Fruit fly (Drosophila melanogaster): ENCODE data around the gene lmgB.

The lmgB gene

DNA sequence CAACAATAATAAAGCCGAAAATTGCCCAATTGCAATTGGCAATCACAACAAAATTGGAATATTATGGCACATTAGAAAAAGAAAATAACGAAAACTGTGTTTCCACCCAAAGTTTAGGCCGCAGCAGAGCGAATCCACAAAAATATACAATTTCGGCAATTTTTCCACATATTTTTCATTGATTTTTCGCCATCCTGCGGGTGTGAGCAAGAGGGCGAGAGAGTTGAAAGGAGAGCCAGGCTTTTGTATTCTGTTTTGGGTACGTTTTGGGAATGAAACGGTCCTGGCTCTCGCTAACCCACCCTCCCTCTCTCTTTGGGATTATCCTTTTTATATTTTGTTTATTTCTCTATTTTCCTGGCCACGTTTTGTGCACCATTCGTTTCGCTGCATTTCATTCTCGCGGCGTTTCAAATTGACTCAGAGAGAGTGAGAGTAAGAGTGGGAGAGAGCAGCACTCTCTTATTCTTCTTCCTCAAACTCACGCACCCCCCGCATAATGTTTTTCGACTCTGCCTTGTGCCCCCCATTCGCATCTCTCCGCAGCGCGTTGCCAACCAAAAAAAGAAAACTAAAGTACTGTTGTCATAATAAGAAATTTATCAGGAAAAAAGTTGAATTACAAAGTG, 15.4 kb upstream of the lmgB start (continued):
- TF ChIP-seq zen2 (GFP tag; IDR thresholded peaks at IDR 0.05; ENCODE audit: partially characterized antibody) (no peak), gcm2 (GFP tag; optimal IDR thresholded peaks at IDR 0.05) (no peak), Doc3 (GFP tag; IDR thresholded peaks at IDR 0.05; ENCODE audit: partially characterized antibody) (peak; percentile 50; the same call in 1 of the 3 replicates), CG13894 (tag; optimal IDR thresholded peaks at IDR 0.05) (no peak), H15 (GFP tag; IDR thresholded peaks at IDR 0.05) (no peak), Trl (optimal IDR thresholded peaks at IDR 0.05) (peak; percentile 87 to 99), Trl (GFP tag; optimal IDR thresholded peaks at IDR 0.05) (peak; percentile 30), corto (GFP tag; optimal IDR thresholded peaks at IDR 0.05) (no peak), slbo (GFP tag; IDR thresholded peaks at IDR 0.05) (no peak), abd-A (tag; optimal IDR thresholded peaks at IDR 0.05) (peak; percentile 28), HLHmδ (GFP tag; optimal IDR thresholded peaks at IDR 0.05) (no peak), CG31388 (GFP tag; optimal IDR thresholded peaks at IDR 0.05) (no peak), tgo (GFP tag; IDR thresholded peaks at IDR 0.05) (no peak), pho (GFP tag; optimal IDR thresholded peaks at IDR 0.05) (no peak), hkb (optimal IDR thresholded peaks at IDR 0.05) (no peak), hkb (GFP tag; IDR thresholded peaks at IDR 0.05) (no peak), CG7357 (GFP tag; IDR thresholded peaks at IDR 0.05) (no peak), CG10462 (GFP tag; optimal IDR thresholded peaks at IDR 0.05) (no peak), YL-1 (GFP tag; optimal IDR thresholded peaks at IDR 0.05) (no peak), z (GFP tag; IDR thresholded peaks at IDR 0.05) (peak; percentile 86), C15 (GFP tag; IDR thresholded peaks at IDR 0.05) (no peak), CG9437 (GFP tag; optimal IDR thresholded peaks at IDR 0.05) (no peak), klu (GFP tag; IDR thresholded peaks at IDR 0.05) (no peak), CG15073 (GFP tag; optimal IDR thresholded peaks at IDR 0.05) (no peak), CG10959 (GFP tag; IDR thresholded peaks at IDR 0.05) (no peak), CG31224 (GFP tag; IDR thresholded peaks at IDR 0.05) (no peak), Pdp1 (GFP tag; optimal IDR thresholded peaks at IDR 0.05) (peak in 1 of 2 experiments; percentile 38), Hmr (GFP tag; optimal IDR thresholded peaks at IDR 0.05) (no peak), Rfx (GFP tag; IDR thresholded peaks at IDR 0.05) (no peak), CG5953 (GFP tag; IDR thresholded peaks at IDR 0.05) (no peak), CG6254 (GFP tag; optimal IDR thresholded peaks at IDR 0.05) (no peak), tin (GFP tag; optimal IDR thresholded peaks at IDR 0.05) (no peak), pros (GFP tag; optimal IDR thresholded peaks at IDR 0.05) (peak; percentile 93), CG15601 (tag; optimal IDR thresholded peaks at IDR 0.05) (peak; percentile 12), CG17385 (GFP tag; optimal IDR thresholded peaks at IDR 0.05) (peak; percentile 69), crol (GFP tag; IDR thresholded peaks at IDR 0.05) (peak; percentile 87), CG3726 (GFP tag; IDR thresholded peaks at IDR 0.05) (no peak), CG11093 (GFP tag; IDR thresholded peaks at IDR 0.05) (no peak), Med (GFP tag) (no peak), onecut (GFP tag; IDR thresholded peaks at IDR 0.05) (peak; percentile 91), Xbp1 (GFP tag; optimal IDR thresholded peaks at IDR 0.05) (no peak), CG8944 (GFP tag; optimal IDR thresholded peaks at IDR 0.05) (no peak), bbx (GFP tag; IDR thresholded peaks at IDR 0.05; ENCODE audit: partially characterized antibody) (peak; percentile 27; the same call in 1 of the 2 replicates), ewg (GFP tag; optimal IDR thresholded peaks at IDR 0.05) (peak; percentile 38), Six4 (GFP tag; optimal IDR thresholded peaks at IDR 0.05) (no peak), knrl (GFP tag; IDR thresholded peaks at IDR 0.05; ENCODE audit: partially characterized antibody) (no peak), CG12744 (GFP tag; optimal IDR thresholded peaks at IDR 0.05) (no peak), CG4820 (GFP tag; optimal IDR thresholded peaks at IDR 0.05) (no peak), dimm (GFP tag; IDR thresholded peaks at IDR 0.05) (no peak), yki (optimal IDR thresholded peaks at IDR 0.05) (peak; percentile 94), CG34224 (GFP tag; IDR thresholded peaks at IDR 0.05; ENCODE audit: partially characterized antibody) (no peak), gro (GFP tag; optimal IDR thresholded peaks at IDR 0.05) (no peak)
